Fruit fly (Drosophila melanogaster) whole organism, embryonic: ENCODE data around the gene CG14054.

Experiments
- Atf-2 ChIP-seq: fragments of 200-800 bp; sonication (Bioruptor generic); optimal IDR thresholded peaks from 2 replicates; lab custom pipeline; 2016; ENCODE audit warnings: missing biosample characterization, missing genetic modification characterization
- Awh ChIP-seq: fragments of 200-800 bp; sonication (Bioruptor generic); IDR thresholded peaks from 2 replicates; pipeline ENCODE4, ENCODE4 v1.3.6; 2022; ENCODE audit warnings: missing biosample characterization, missing genetic modification characterization
- CG10147 ChIP-seq: fragments of 200-800 bp; sonication (Bioruptor generic); optimal IDR thresholded peaks from 2 replicates; lab custom pipeline; 2019; ENCODE audit warnings: missing biosample characterization, mild to moderate bottlenecking, missing genetic modification characterization, moderate library complexity
- CG10366 ChIP-seq: fragments of 200-800 bp; sonication (Bioruptor generic); IDR thresholded peaks from 2 replicates; pipeline ENCODE4 v1.3.6; 2022; ENCODE audit warnings: missing biosample characterization, missing genetic modification characterization
- CG10565 ChIP-seq: fragments of 200-800 bp; sonication (Bioruptor generic); optimal IDR thresholded peaks from 3 replicates; lab custom pipeline; 2016; ENCODE audit warnings: missing biosample characterization, mild to moderate bottlenecking, missing genetic modification characterization
- CG11093 ChIP-seq: fragments of 200-800 bp; sonication (Bioruptor generic); IDR thresholded peaks from 3 replicates; pipeline ENCODE4 v1.3.6; 2022; ENCODE audit warnings: missing biosample characterization, missing genetic modification characterization
- CG11560 ChIP-seq: fragments of 200-800 bp; sonication (Bioruptor generic); IDR thresholded peaks from 3 replicates; pipeline ENCODE4 v1.3.6; 2022; ENCODE audit warnings: missing biosample characterization, missing genetic modification characterization
- CG11695 ChIP-seq: fragments of 200-800 bp; sonication (Bioruptor generic); IDR thresholded peaks from 3 replicates; pipeline ENCODE4 v1.3.6; 2022; ENCODE audit warnings: missing biosample characterization, missing genetic modification characterization
- CG11696 ChIP-seq: fragments of 200-800 bp; sonication (Bioruptor generic); IDR thresholded peaks from 2 replicates; pipeline ENCODE4 v1.3.6; 2022; ENCODE audit warnings: missing biosample characterization, missing genetic modification characterization
- CG12659 ChIP-seq: fragments of 200-800 bp; sonication (Bioruptor generic); optimal IDR thresholded peaks from 3 replicates; lab custom pipeline; 2017; ENCODE audit warnings: mild to moderate bottlenecking, missing biosample characterization, missing genetic modification reagents, missing genetic modification characterization
- CG13296 ChIP-seq: fragments of 200-800 bp; sonication (Bioruptor generic); optimal IDR thresholded peaks from 3 replicates; lab custom pipeline; 2018; ENCODE audit warnings: missing biosample characterization, mild to moderate bottlenecking, missing genetic modification characterization
- CG13894 ChIP-seq: fragments of 200-800 bp; sonication (Bioruptor generic); optimal IDR thresholded peaks from 3 replicates; lab custom pipeline; 2018; ENCODE audit warnings: missing biosample characterization, mild to moderate bottlenecking, missing genetic modification characterization, moderate library complexity
- CG14667 ChIP-seq: fragments of 200-800 bp; sonication (Bioruptor generic); IDR thresholded peaks from 2 replicates; pipeline ENCODE4 v1.3.6; 2022; ENCODE audit warnings: missing biosample characterization, missing genetic modification characterization
- CG14860 ChIP-seq: fragments of 200-800 bp; sonication (Bioruptor generic); IDR thresholded peaks from 3 replicates; pipeline ENCODE4 v1.3.6; 2022; ENCODE audit warnings: missing biosample characterization, missing genetic modification characterization; ENCODE audit not compliant: partially characterized antibody
- CG15011 ChIP-seq: fragments of 200-800 bp; sonication (Bioruptor generic); optimal IDR thresholded peaks from 3 replicates; lab custom pipeline; 2018; ENCODE audit warnings: missing biosample characterization, mild to moderate bottlenecking, missing genetic modification characterization
- CG17328 ChIP-seq: fragments of 200-800 bp; sonication (Bioruptor generic); IDR thresholded peaks from 2 replicates; pipeline ENCODE4 v1.3.6; 2022; ENCODE audit warnings: missing biosample characterization, missing genetic modification characterization
- CG31441 ChIP-seq: fragments of 200-800 bp; sonication (Bioruptor generic); IDR thresholded peaks from 2 replicates; pipeline ENCODE4 v1.3.6; 2022; ENCODE audit warnings: missing biosample characterization, missing genetic modification characterization
- CG32767 ChIP-seq: fragments of 200-800 bp; sonication (Bioruptor generic); IDR thresholded peaks from 2 replicates; pipeline ENCODE4 v1.3.6; 2022; ENCODE audit warnings: missing biosample characterization, missing genetic modification characterization
- CG32772 ChIP-seq: fragments of 200-800 bp; sonication (Bioruptor generic); IDR thresholded peaks from 2 replicates; pipeline ENCODE4 v1.3.6; 2022; ENCODE audit warnings: missing biosample characterization, missing genetic modification characterization
- CG34422 ChIP-seq: fragments of 200-800 bp; sonication (Bioruptor generic); IDR thresholded peaks from 3 replicates; pipeline ENCODE4 v1.3.6; 2022; ENCODE audit warnings: missing biosample characterization, missing genetic modification characterization
- CG3847 ChIP-seq: fragments of 200-800 bp; sonication (Bioruptor generic); IDR thresholded peaks from 2 replicates; pipeline ENCODE4 v1.3.6; 2022; ENCODE audit warnings: missing biosample characterization, missing genetic modification characterization
- CG5953 ChIP-seq: fragments of 200-800 bp; sonication (Bioruptor generic); IDR thresholded peaks from 2 replicates; pipeline ENCODE4 v1.3.6; 2022; ENCODE audit warnings: missing biosample characterization, missing genetic modification characterization
- CG6683 ChIP-seq: fragments of 200-800 bp; sonication (Bioruptor generic); optimal IDR thresholded peaks from 2 replicates; lab custom pipeline; 2017; ENCODE audit warnings: missing biosample characterization, mild to moderate bottlenecking, missing genetic modification characterization, missing genetic modification reagents
- CG7357 ChIP-seq: fragments of 200-800 bp; sonication (Bioruptor generic); IDR thresholded peaks from 3 replicates; pipeline ENCODE4 v1.3.6; 2022; ENCODE audit warnings: missing biosample characterization, missing genetic modification characterization
- CG8089 ChIP-seq: fragments of 200-800 bp; sonication (Bioruptor generic); optimal IDR thresholded peaks from 3 replicates; lab custom pipeline; 2016; ENCODE audit warnings: missing biosample characterization, missing genetic modification characterization
- CG9817 ChIP-seq: fragments of 200-800 bp; sonication (Bioruptor generic); optimal IDR thresholded peaks from 2 replicates; lab custom pipeline; 2018; ENCODE audit warnings: missing biosample characterization, mild to moderate bottlenecking, missing genetic modification characterization, moderate library complexity
- E2f1 ChIP-seq: fragments of 200-800 bp; sonication (Bioruptor generic); IDR thresholded peaks from 2 replicates; pipeline ENCODE4 v1.3.6; 2022; ENCODE audit warnings: missing biosample characterization, missing genetic modification characterization
- Hr78 ChIP-seq, 2 experiments: fragments of 200-800 bp in 1 of 2; fragments of >200 bp in 1 of 2; sonication (Bioruptor generic) in 1 of 2; optimal IDR thresholded peaks; 2 replicates each; lab custom pipeline; 2017 to 2019; ENCODE audit warnings: missing biosample characterization in 2 of 2, missing genetic modification characterization in 2 of 2, mild to moderate bottlenecking in 1 of 2, moderate library complexity in 1 of 2
- Jarid2 ChIP-seq: fragments of 200-800 bp; sonication (Bioruptor generic); optimal IDR thresholded peaks from 3 replicates; lab custom pipeline; 2017; ENCODE audit warnings: mild to moderate bottlenecking, missing biosample characterization, missing genetic modification reagents, missing genetic modification characterization
- MTF-1 ChIP-seq: fragments of 200-800 bp; sonication (Bioruptor generic); optimal IDR thresholded peaks from 2 replicates; lab custom pipeline; 2018; ENCODE audit warnings: missing biosample characterization, mild to moderate bottlenecking, missing genetic modification characterization, borderline replicate concordance
- NFAT ChIP-seq: fragments of 200-800 bp; sonication (Bioruptor generic); IDR thresholded peaks from 2 replicates; pipeline ENCODE4 v1.3.6; 2022; ENCODE audit warnings: missing biosample characterization, missing genetic modification characterization
- Sin3A ChIP-seq: fragments of >200 bp; optimal IDR thresholded peaks from 2 replicates; lab custom pipeline; 2018
- abd-A ChIP-seq: fragments of 200-800 bp; sonication (Bioruptor generic); optimal IDR thresholded peaks from 3 replicates; lab custom pipeline; 2019; ENCODE audit warnings: missing biosample characterization, mild to moderate bottlenecking, missing genetic modification characterization, moderate library complexity
- ac ChIP-seq: fragments of 200-800 bp; sonication (Bioruptor generic); optimal IDR thresholded peaks from 3 replicates; lab custom pipeline; 2017; ENCODE audit warnings: missing biosample characterization, mild to moderate bottlenecking, missing genetic modification characterization
- ase ChIP-seq: fragments of 200-800 bp; sonication (Bioruptor generic); IDR thresholded peaks from 3 replicates; pipeline ENCODE4 v1.3.6; 2022; ENCODE audit warnings: missing biosample characterization, missing genetic modification characterization
- cas ChIP-seq: fragments of 200-800 bp; sonication (Bioruptor generic); IDR thresholded peaks from 2 replicates; pipeline ENCODE4 v1.3.6; 2022; ENCODE audit warnings: missing biosample characterization, missing genetic modification characterization
- dpn ChIP-seq, 2 experiments: fragments of 200-800 bp; sonication (Bioruptor generic); optimal IDR thresholded peaks; 3 replicates each; lab custom pipeline; 2016; ENCODE audit warnings: missing biosample characterization in 2 of 2, missing genetic modification characterization in 2 of 2
- fd64A ChIP-seq: fragments of 200-800 bp; sonication (Bioruptor generic); optimal IDR thresholded peaks from 3 replicates; lab custom pipeline; 2018; ENCODE audit warnings: missing biosample characterization, mild to moderate bottlenecking, missing genetic modification characterization
- fru ChIP-seq: fragments of >200 bp; optimal IDR thresholded peaks from 2 replicates; lab custom pipeline; 2017
- fu2 ChIP-seq: fragments of 200-800 bp; sonication (Bioruptor generic); optimal IDR thresholded peaks from 2 replicates; lab custom pipeline; 2016; ENCODE audit warnings: missing biosample characterization, missing genetic modification characterization
- jing ChIP-seq: fragments of 200-800 bp; sonication (Bioruptor generic); optimal IDR thresholded peaks from 2 replicates; lab custom pipeline; 2018; ENCODE audit warnings: missing biosample characterization, mild to moderate bottlenecking, missing genetic modification characterization
- knrl ChIP-seq: fragments of 200-800 bp; sonication (Bioruptor generic); IDR thresholded peaks from 3 replicates; pipeline ENCODE4 v1.3.6; 2022; ENCODE audit warnings: missing biosample characterization, missing genetic modification characterization; ENCODE audit not compliant: partially characterized antibody
- nerfin-2 ChIP-seq: fragments of 200-800 bp; sonication (Bioruptor generic); IDR thresholded peaks from 2 replicates; pipeline ENCODE4 v1.3.6; 2022; ENCODE audit warnings: missing biosample characterization, missing genetic modification characterization; ENCODE audit not compliant: partially characterized antibody
- phol ChIP-seq: fragments of 200-800 bp; sonication (Bioruptor generic); optimal IDR thresholded peaks from 3 replicates; lab custom pipeline; 2018; ENCODE audit warnings: missing biosample characterization, mild to moderate bottlenecking, missing genetic modification characterization, moderate library complexity
- pzg ChIP-seq: fragments of 200-800 bp; sonication (Bioruptor generic); optimal IDR thresholded peaks from 3 replicates; lab custom pipeline; 2018; ENCODE audit warnings: missing biosample characterization, mild to moderate bottlenecking, missing genetic modification characterization, moderate library complexity
- row ChIP-seq: fragments of 200-800 bp; sonication (Bioruptor generic); IDR thresholded peaks from 3 replicates; pipeline ENCODE4 v1.3.6; 2022; ENCODE audit warnings: missing biosample characterization, missing genetic modification characterization
- salm ChIP-seq: fragments of 200-800 bp; sonication (Bioruptor generic); optimal IDR thresholded peaks from 2 replicates; lab custom pipeline; 2018; ENCODE audit warnings: missing biosample characterization, mild to moderate bottlenecking, missing genetic modification characterization
- sens ChIP-seq: fragments of 200-800 bp; sonication (Bioruptor generic); peaks from one replicate; lab custom pipeline; 2016; ENCODE audit warnings: missing biosample characterization, missing genetic modification characterization
- sisA ChIP-seq: fragments of 200-800 bp; sonication (Bioruptor generic); IDR thresholded peaks from 2 replicates; pipeline ENCODE4 v1.3.6; 2022; ENCODE audit warnings: missing biosample characterization, missing genetic modification characterization
- sug ChIP-seq: fragments of 200-800 bp; optimal IDR thresholded peaks from 2 replicates; lab custom pipeline; 2019; ENCODE audit warnings: missing biosample characterization, mild to moderate bottlenecking, missing genetic modification characterization, moderate library complexity
- tll ChIP-seq, 2 experiments: fragments of 200-800 bp in 1 of 2; fragments of >200 bp in 1 of 2; sonication (Bioruptor generic) in 1 of 2; optimal IDR thresholded peaks; 2 replicates each; lab custom pipeline; 2017 to 2019; ENCODE audit warnings: missing biosample characterization in 2 of 2, missing genetic modification characterization in 2 of 2, mild to moderate bottlenecking in 1 of 2, moderate library complexity in 1 of 2
- tna ChIP-seq: fragments of 200-800 bp; sonication (Bioruptor generic); IDR thresholded peaks from 2 replicates; pipeline ENCODE4 v1.3.6; 2022; ENCODE audit warnings: missing biosample characterization, missing genetic modification characterization; ENCODE audit not compliant: partially characterized antibody

CG14054 gene

dm6 chrX:2073325-2073724, 7.2 kb upstream of the CG14054 start, which contains the start of gene CG4199 (continued):
- TF ChIP-seq CG11560 (tag; lab: Robert Waterston, UW) (no peak), CG11093 (GFP tag; lab: Robert Waterston, UW) (no peak), ase (GFP tag; lab: Robert Waterston, UW) (no peak), CG11695 (no peak), knrl (GFP tag; lab: Robert Waterston, UW) (peak; percentile 48; the same call in 1 of the 3 replicates), Hr78 (GFP tag; optimal IDR thresholded peaks at IDR 0.05; lab: Kevin White, UChicago) (no peak), CG13296 (GFP tag; lab: Kevin White, UChicago) (no peak), abd-A (tag; lab: Kevin White, UChicago) (no peak), CG14860 (GFP tag; lab: Robert Waterston, UW) (no peak), Sin3A (lab: Kevin White, UChicago) (peak; percentile 15), CG12659 (GFP tag; lab: Kevin White, UChicago) (peak; percentile 47), CG32767 (GFP tag; lab: Robert Waterston, UW) (no peak), CG34422 (GFP tag; lab: Robert Waterston, UW) (peak; percentile 47; the same call in 1 of the 3 replicates), fru (lab: Kevin White, UChicago) (no peak), ac (GFP tag; lab: Kevin White, UChicago) (peak; percentile 5), pzg (peak; percentile 89), CG14667 (GFP tag; lab: Robert Waterston, UW) (no peak), sug (tag; lab: Kevin White, UChicago) (peak; percentile 29), row (GFP tag; lab: Robert Waterston, UW) (peak; percentile 51), CG9817 (tag; lab: Kevin White, UChicago) (no peak), sisA (GFP tag; lab: Robert Waterston, UW) (no peak), Awh (GFP tag; lab: Robert Waterston, UW) (no peak), fu2 (peak; percentile 10), CG10565 (GFP tag; lab: Kevin White, UChicago) (no peak), cas (GFP tag; lab: Robert Waterston, UW) (no peak), salm (tag; lab: Kevin White, UChicago) (no peak), CG3847 (GFP tag; lab: Robert Waterston, UW) (peak; percentile 64), nerfin-2 (no peak), CG31441 (GFP tag; lab: Robert Waterston, UW) (no peak), CG6683 (GFP tag; lab: Kevin White, UChicago) (no peak), NFAT (GFP tag; lab: Robert Waterston, UW) (peak; percentile 18; the same call in 1 of the 2 replicates), dpn (GFP tag; optimal IDR thresholded peaks at IDR 0.05; lab: Kevin White, UChicago) (peak in 1 of 2 experiments; percentile 17), sens (GFP tag; lab: Kevin White, UChicago) (peak; percentile 35), phol (tag; lab: Kevin White, UChicago) (no peak), CG5953 (GFP tag; lab: Robert Waterston, UW) (no peak), CG32772 (no peak), CG8089 (GFP tag; lab: Kevin White, UChicago) (no peak), fd64A (GFP tag; lab: Kevin White, UChicago) (no peak), CG10366 (no peak), CG7357 (no peak), MTF-1 (GFP tag; lab: Kevin White, UChicago) (no peak), CG17328 (GFP tag; lab: Robert Waterston, UW) (no peak), tna (GFP tag; lab: Robert Waterston, UW) (no peak), E2f1 (no peak), Atf-2 (no peak), CG11696 (GFP tag; lab: Robert Waterston, UW) (no peak), tll (GFP tag; optimal IDR thresholded peaks at IDR 0.05; lab: Kevin White, UChicago) (no peak), CG13894 (peak; percentile 6), CG15011 (GFP tag; lab: Kevin White, UChicago) (no peak), Jarid2 (GFP tag; lab: Kevin White, UChicago) (peak; percentile 18), CG10147 (GFP tag; lab: Kevin White, UChicago) (no peak), jing (no peak)
